Fruit fly (Drosophila melanogaster) S2 (cell line): ENCODE results near the gene CG6271.

Experiments
- CG8478 ChIP-seq: fragments of >200 bp; optimal IDR thresholded peaks from 2 replicates; lab custom pipeline; 2018
- CTCF ChIP-seq, 2 experiments: fragments of >200 bp; optimal IDR thresholded peaks; 2 replicates each; lab custom pipeline; 2018

dm6 chr3R:26978241-26978640 is 47.7 kb downstream of the CG6271 start, which contains the start of the genes CG14253 and CG46313:
- TF ChIP-seq CG8478 (lab: Kevin White, UChicago) (no peak), CTCF (optimal IDR thresholded peaks at IDR 0.05; lab: Kevin White, UChicago) (no peak)
